Worm (Caenorhabditis elegans): ENCODE data around the gene tasp-1.

The tasp-1 gene

ce11 chrIII:10759050-10760023 lies at the start of gene tasp-1:
Gene tasp-1 (plus strand): TSS chrIII:10759307.
- TF ChIP-seq nhr-28 (tag; optimal IDR thresholded peaks at IDR 0.05) (peak; percentile 100), daf-8 (GFP tag; IDR thresholded peaks at IDR 0.05) (peak; percentile 99), F10B5.3 (tag; optimal IDR thresholded peaks at IDR 0.05) (peak; percentile 91), D1046.2 (GFP tag; IDR thresholded peaks at IDR 0.05) (peak; percentile 98), arid-1 (GFP tag; conservative IDR thresholded peaks at IDR 0.05) (peak; percentile 99), nhr-76 (tag; optimal IDR thresholded peaks at IDR 0.05) (peak; percentile 82), lin-39 (tag; optimal IDR thresholded peaks at IDR 0.05) (peak; percentile 56), T26A8.4 (GFP tag; IDR thresholded peaks at IDR 0.05) (peak; percentile 100), dmd-9 (GFP tag; IDR thresholded peaks at IDR 0.05) (peak; percentile 99), skn-1 (tag; optimal IDR thresholded peaks at IDR 0.05) (peak; percentile 98), rbr-2 (tag; optimal IDR thresholded peaks at IDR 0.05) (peak; percentile 100), nhr-111 (GFP tag; optimal IDR thresholded peaks at IDR 0.05) (peak; percentile 98), tra-1 (GFP tag; IDR thresholded peaks at IDR 0.05) (peak; percentile 100), mdl-1 (tag; optimal IDR thresholded peaks at IDR 0.05) (peak; percentile 98 to 100), pha-4 (GFP tag; IDR thresholded peaks at IDR 0.05) (peak; percentile 99), pha-4 (tag; optimal IDR thresholded peaks at IDR 0.05) (no peak), tag-97 (GFP tag; IDR thresholded peaks at IDR 0.05) (peak; percentile 96), hmg-1.1 (GFP tag; IDR thresholded peaks at IDR 0.05) (peak; percentile 100), saeg-2 (GFP tag; IDR thresholded peaks at IDR 0.05) (peak; percentile 100), F26F4.8 (GFP tag; conservative IDR thresholded peaks at IDR 0.05) (peak; percentile 61; the same call in 1 of the 2 replicates), nhr-42 (GFP tag; IDR thresholded peaks at IDR 0.05) (peak; percentile 100), php-3 (GFP tag; IDR thresholded peaks at IDR 0.05) (peak; percentile 99), daf-12 (tag; optimal IDR thresholded peaks at IDR 0.05) (no peak), set-16 (GFP tag; IDR thresholded peaks at IDR 0.05) (peak; percentile 99), madf-5 (GFP tag; IDR thresholded peaks at IDR 0.05) (peak; percentile 99), ceh-44 (GFP tag; IDR thresholded peaks at IDR 0.05) (peak; percentile 98), F49E8.2 (tag; optimal IDR thresholded peaks at IDR 0.05; ENCODE audit: borderline replicate concordance) (peak; percentile 95), lin-13 (GFP tag; optimal IDR thresholded peaks at IDR 0.05) (peak; percentile 100), dmd-6 (GFP tag; IDR thresholded peaks at IDR 0.05) (peak; percentile 100), lsy-2 (tag; optimal IDR thresholded peaks at IDR 0.05) (peak; percentile 98 to 99), nhr-25 (tag; optimal IDR thresholded peaks at IDR 0.05; ENCODE audit: borderline replicate concordance, insufficient read depth) (peak; percentile 99), spr-1 (tag; optimal IDR thresholded peaks at IDR 0.05) (peak; percentile 98), nhr-11 (tag; optimal IDR thresholded peaks at IDR 0.05) (peak; percentile 100), snpc-4 (tag; optimal IDR thresholded peaks at IDR 0.05) (peak; percentile 66), daf-16 (GFP tag; optimal IDR thresholded peaks at IDR 0.05) (peak; percentile 94 to 97), daf-16 (tag; optimal IDR thresholded peaks at IDR 0.05) (peak; percentile 94), mxl-3 (GFP tag; optimal IDR thresholded peaks at IDR 0.05) (peak; percentile 100), aha-1 (tag) (peak; percentile 100), spr-3 (GFP tag; optimal IDR thresholded peaks at IDR 0.05) (peak; percentile 99), nhr-102 (tag; optimal IDR thresholded peaks at IDR 0.05) (peak; percentile 99), sdz-12 (GFP tag; optimal IDR thresholded peaks at IDR 0.05) (peak; percentile 100), zag-1 (tag; optimal IDR thresholded peaks at IDR 0.05) (peak; percentile 93), dmd-8 (GFP tag; IDR thresholded peaks at IDR 0.05) (peak; percentile 96), egl-43 (GFP tag; IDR thresholded peaks at IDR 0.05) (peak; percentile 100), lir-3 (tag; optimal IDR thresholded peaks at IDR 0.05) (peak; percentile 91), fkh-10 (GFP tag; optimal IDR thresholded peaks at IDR 0.05) (peak; percentile 100), pqm-1 (tag; optimal IDR thresholded peaks at IDR 0.05) (peak; percentile 86), unc-39 (tag; optimal IDR thresholded peaks at IDR 0.05) (peak; percentile 62), nhr-41 (GFP tag; IDR thresholded peaks at IDR 0.05) (peak; percentile 99), nhr-10 (tag; optimal IDR thresholded peaks at IDR 0.05) (peak; percentile 100)
